Worm (Caenorhabditis elegans) whole organism, midembryonic: ENCODE data around the gene ZK1098.12.

ENCODE experiments used
- T22C8.4 ChIP-seq: fragments of 200-800 bp; sonication (Bioruptor generic); IDR thresholded peaks from 2 replicates; pipeline ENCODE4 v1.3.6; 2022; ENCODE audit warnings: missing genetic modification characterization, missing compliant biosample characterization
- cog-1 ChIP-seq: sonication (generic microtip); optimal IDR thresholded peaks from 2 replicates; lab custom pipeline; 2016; ENCODE audit warnings: missing genetic modification characterization, missing compliant biosample characterization
- flt-1 ChIP-seq: fragments of 200-800 bp; sonication (Bioruptor generic); IDR thresholded peaks from 2 replicates; pipeline ENCODE4 v1.3.6; 2022; ENCODE audit warnings: missing genetic modification characterization, missing compliant biosample characterization
- klf-2 ChIP-seq: fragments of 200-800 bp; sonication (Bioruptor generic); conservative IDR thresholded peaks from 2 replicates; pipeline ENCODE4 v1.3.6; 2022; ENCODE audit warnings: missing genetic modification reagents, missing genetic modification characterization, missing compliant biosample characterization
- med-1 ChIP-seq: sonication (generic microtip); optimal IDR thresholded peaks from 2 replicates; lab custom pipeline; 2017; ENCODE audit warnings: missing genetic modification characterization, mild to moderate bottlenecking, missing compliant biosample characterization, antibody characterized with exemption, missing genetic modification reagents; ENCODE audit not compliant: insufficient read depth
- ref-1 ChIP-seq: fragments of 200-800 bp; sonication (Bioruptor generic); conservative IDR thresholded peaks from 2 replicates; pipeline ENCODE4 v1.3.6; 2022; ENCODE audit warnings: missing genetic modification reagents, missing genetic modification characterization, missing compliant biosample characterization
- tab-1 ChIP-seq: fragments of 200-800 bp; sonication (Bioruptor generic); IDR thresholded peaks from 2 replicates; pipeline ENCODE4 v1.3.6; 2022; ENCODE audit warnings: missing genetic modification characterization, missing compliant biosample characterization
- ztf-23 ChIP-seq: fragments of 200-800 bp; sonication (Bioruptor generic); IDR thresholded peaks from 2 replicates; pipeline ENCODE4 v1.3.6; 2022; ENCODE audit warnings: missing genetic modification reagents, missing genetic modification characterization, missing compliant biosample characterization
- ztf-29 ChIP-seq: fragments of 200-800 bp; sonication (Bioruptor generic); IDR thresholded peaks from 2 replicates; pipeline ENCODE4 v1.3.6; 2022; ENCODE audit warnings: missing genetic modification reagents, missing genetic modification characterization, missing compliant biosample characterization

The ZK1098.12 gene

DNA sequence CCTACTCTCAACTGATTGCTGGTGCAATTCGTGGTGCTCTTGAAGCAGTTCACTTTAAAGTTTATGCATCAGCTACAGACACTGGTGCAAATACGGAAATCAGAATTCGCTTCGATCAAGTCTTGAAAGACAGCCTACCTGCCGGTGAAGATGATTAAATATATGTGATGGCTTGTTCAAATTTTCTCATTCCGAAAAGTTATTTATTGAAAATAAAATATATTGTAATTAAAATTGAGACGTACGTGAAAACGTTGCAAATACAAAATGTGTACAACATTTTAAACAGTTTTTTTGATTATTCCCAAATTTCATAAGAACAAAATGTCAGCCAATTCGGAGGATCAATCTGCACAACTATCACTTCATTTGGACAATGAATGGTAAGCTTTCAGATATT, 18.1 kb upstream of the ZK1098.12 start, which contains the start of gene ZK1098.6:
Gene ZK1098.6 (plus strand): TSS at position 301 of the 400 bp plus-strand sequence.
- TF ChIP-seq cog-1 (tag; lab: Kevin White, UChicago) (no peak), flt-1 (no peak), klf-2 (GFP tag; lab: Robert Waterston, UW) (no peak), ztf-29 (GFP tag; lab: Robert Waterston, UW) (no peak), ref-1 (no peak), ztf-23 (no peak), med-1 (GFP tag; lab: Kevin White, UChicago) (no peak), T22C8.4 (GFP tag; lab: Robert Waterston, UW) (no peak), tab-1 (GFP tag; lab: Robert Waterston, UW) (no peak)

DNA sequence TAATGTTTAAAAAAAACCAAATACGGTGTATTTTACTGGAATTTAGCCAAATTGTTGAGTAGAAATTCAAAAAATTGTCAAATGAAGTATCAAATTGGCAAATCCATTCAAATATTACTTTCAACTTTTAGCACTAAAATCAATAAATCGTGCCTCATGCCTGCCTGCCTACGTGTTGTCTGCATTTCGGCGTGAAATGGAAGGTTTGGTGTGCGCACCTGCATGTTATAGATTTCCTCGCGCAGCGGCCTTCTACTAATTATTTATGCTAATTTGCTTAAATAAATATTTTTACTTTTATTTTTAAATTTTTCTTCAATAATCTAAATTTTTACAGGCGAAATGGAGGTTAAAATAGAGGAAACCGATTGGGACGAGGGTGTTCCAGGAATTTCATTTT, 16.1 kb upstream of the ZK1098.12 start, which contains the start of gene ZK1098.2:
Gene ZK1098.2 (plus strand): TSS at position 336 of the 400 bp plus-strand sequence.
- TF ChIP-seq klf-2 (GFP tag; lab: Robert Waterston, UW) (no peak), T22C8.4 (GFP tag; lab: Robert Waterston, UW) (peak; percentile 38; the same call in 1 of the 2 replicates)

DNA sequence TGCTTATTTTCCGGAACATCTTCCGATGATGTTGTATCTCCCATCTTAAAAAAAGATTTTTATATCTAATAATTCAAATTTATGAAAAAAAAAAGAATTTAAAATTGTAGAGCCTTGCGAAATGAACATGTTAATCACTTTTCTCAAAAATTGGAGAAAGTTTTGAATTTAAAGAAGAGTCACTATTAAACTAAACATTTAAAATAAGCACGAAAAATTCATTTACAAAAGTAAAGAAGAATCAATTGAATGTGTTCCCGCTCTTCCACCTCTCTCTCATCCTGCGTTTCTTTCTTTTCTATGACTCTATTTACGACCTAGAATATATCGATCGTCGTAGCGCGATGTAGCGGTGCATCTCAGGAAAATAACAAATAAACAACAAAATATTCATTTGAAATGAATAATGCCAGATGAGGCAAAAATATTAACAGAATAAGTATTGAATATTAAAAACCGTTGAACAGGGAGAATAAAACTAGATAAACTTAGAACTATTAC, 6.2 kb upstream of the ZK1098.12 start, which contains the start of gene ZK1098.3:
Gene ZK1098.3 (minus strand): TSS at position 51 of the 501 bp plus-strand sequence.
- TF ChIP-seq T22C8.4 (GFP tag; lab: Robert Waterston, UW), result peak; percentile 65; the same call in 1 of the 2 replicates
- no peak for TF ChIP-seq ztf-29 (GFP tag; lab: Robert Waterston, UW)
- no peak for TF ChIP-seq med-1 (GFP tag; lab: Kevin White, UChicago)
- TF ChIP-seq tab-1 (GFP tag; lab: Robert Waterston, UW), result no peak
- no peak for TF ChIP-seq cog-1 (tag; lab: Kevin White, UChicago)

DNA sequence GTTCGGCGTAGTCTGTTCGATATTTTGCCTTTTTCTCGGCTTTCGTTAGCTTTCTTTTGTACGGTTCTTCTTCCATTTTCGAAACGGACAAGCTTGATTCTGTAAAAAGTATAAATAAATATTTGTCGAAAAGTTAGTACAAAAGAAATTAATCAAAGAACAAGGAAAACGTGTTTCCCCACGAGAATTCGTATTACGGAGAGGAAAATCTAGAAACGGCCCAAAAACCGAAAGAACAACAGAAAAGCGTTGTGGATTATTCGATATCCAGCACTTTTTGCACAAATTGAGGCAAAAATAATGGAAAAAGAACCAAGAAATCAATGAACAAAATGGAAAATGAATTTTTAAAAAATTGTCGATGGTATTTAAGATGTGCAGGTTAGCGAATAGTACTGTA, 2.6 kb upstream of the ZK1098.12 start, which contains the start of gene mut-7:
Gene mut-7 (minus strand): TSS at position 101 of the 400 bp plus-strand sequence.
- no peak for TF ChIP-seq T22C8.4 (GFP tag; lab: Robert Waterston, UW)
- no peak for TF ChIP-seq ztf-29 (GFP tag; lab: Robert Waterston, UW)
- TF ChIP-seq ztf-23, result no peak
- no peak for TF ChIP-seq flt-1
- no peak for TF ChIP-seq klf-2 (GFP tag; lab: Robert Waterston, UW)
- TF ChIP-seq cog-1 (tag; lab: Kevin White, UChicago), result no peak
- no peak for TF ChIP-seq ref-1
- no peak for TF ChIP-seq med-1 (GFP tag; lab: Kevin White, UChicago)
- TF ChIP-seq tab-1 (GFP tag; lab: Robert Waterston, UW), result no peak

DNA sequence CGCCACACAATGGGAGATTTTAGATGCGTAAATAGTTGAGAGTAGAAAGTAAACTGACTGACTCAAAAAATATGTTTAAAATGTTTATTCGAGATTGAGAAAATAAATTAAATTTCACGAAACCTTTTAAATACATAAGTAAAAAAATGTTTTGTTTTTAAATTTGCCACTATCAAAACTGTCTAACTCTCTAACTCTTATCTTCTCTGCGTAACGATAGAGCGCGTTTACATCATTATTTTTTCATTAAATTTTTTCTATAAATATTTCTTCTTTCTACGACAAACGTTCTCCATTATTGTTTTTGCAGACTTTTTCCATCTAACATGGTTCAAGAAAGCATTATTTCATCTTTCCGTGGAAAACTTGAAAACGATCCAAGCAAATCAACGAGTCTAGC, 2.1 kb upstream of the ZK1098.12 start, which contains the start of gene eif-2Balpha:
Gene eif-2Balpha (plus strand): TSS at position 304 of the 400 bp plus-strand sequence.
- TF ChIP-seq klf-2 (GFP tag; lab: Robert Waterston, UW) (no peak), flt-1 (no peak), T22C8.4 (GFP tag; lab: Robert Waterston, UW) (no peak), med-1 (GFP tag; lab: Kevin White, UChicago) (no peak), ztf-23 (no peak), tab-1 (GFP tag; lab: Robert Waterston, UW) (no peak)

DNA sequence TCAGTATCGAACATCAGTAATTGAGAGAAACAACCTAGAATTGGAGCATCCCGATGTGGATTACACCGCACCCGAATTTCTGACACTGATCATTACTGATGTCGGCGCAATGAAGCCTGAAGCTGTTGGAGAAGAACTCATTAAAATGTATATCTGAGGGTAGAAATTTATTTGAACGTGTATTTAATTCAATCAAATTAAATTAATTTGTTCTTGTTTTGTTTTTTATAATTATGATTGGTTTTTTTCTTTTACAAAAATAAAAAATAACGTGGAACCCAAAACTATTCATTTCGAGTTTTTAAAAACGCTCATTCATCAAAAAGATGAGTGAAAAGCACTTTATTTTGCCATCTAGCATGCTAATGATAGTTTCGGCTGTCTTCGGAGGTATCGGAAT, 795 bp upstream of the ZK1098.12 start, which contains the start of gene ZK1098.9:
Gene ZK1098.9 (plus strand): TSS at position 301 of the 400 bp plus-strand sequence.
- TF ChIP-seq klf-2 (GFP tag; lab: Robert Waterston, UW) (no peak), ztf-23 (no peak), ztf-29 (GFP tag; lab: Robert Waterston, UW) (no peak), cog-1 (tag; lab: Kevin White, UChicago) (no peak), med-1 (GFP tag; lab: Kevin White, UChicago) (no peak), T22C8.4 (GFP tag; lab: Robert Waterston, UW) (no peak), flt-1 (no peak), tab-1 (GFP tag; lab: Robert Waterston, UW) (no peak), ref-1 (no peak)

DNA sequence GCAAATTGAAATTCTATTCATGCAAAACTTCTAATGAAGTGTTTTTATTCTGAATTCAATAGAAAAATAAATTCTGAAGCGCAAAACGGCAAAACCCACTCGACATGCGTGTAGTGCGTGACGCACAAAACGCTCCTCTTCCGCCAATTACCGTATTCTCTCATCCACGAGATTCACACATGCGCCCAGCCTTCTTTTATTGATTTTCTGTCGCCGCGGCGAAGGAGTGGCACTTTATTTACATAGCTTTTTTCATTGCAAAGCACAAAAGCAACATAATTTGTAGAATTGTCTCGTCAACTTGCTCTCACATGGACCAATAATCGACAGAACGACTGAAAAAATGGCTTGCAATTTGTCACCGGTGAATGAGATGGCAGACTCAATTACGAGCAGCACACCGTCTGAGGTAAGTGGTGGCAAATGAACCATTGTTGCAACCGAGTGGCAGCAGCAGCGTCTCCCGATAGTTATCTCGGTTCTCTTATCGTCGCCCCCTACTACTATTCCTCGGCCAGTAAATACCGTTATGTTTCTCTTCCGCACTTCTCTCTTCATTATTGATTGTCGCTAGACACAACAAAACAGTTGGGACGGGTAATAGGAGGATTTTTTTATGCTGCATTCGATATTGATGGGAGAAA, 1.2 kb downstream of the ZK1098.12 start, which contains the start of gene unc-16:
Gene unc-16 (plus strand): TSS at position 243 of the 644 bp plus-strand sequence.
- TF ChIP-seq cog-1 (tag; lab: Kevin White, UChicago), result peak; percentile 47
- no peak for TF ChIP-seq ztf-29 (GFP tag; lab: Robert Waterston, UW)
- TF ChIP-seq flt-1, result 0 out of 2 replicates have a peak, but pooled peaks have one; percentile 63
- peak; percentile 90 for TF ChIP-seq T22C8.4 (GFP tag; lab: Robert Waterston, UW)
- no peak for TF ChIP-seq med-1 (GFP tag; lab: Kevin White, UChicago)
- no peak for TF ChIP-seq ref-1
- no peak for TF ChIP-seq tab-1 (GFP tag; lab: Robert Waterston, UW)
- TF ChIP-seq ztf-23, result peak; percentile 70

DNA sequence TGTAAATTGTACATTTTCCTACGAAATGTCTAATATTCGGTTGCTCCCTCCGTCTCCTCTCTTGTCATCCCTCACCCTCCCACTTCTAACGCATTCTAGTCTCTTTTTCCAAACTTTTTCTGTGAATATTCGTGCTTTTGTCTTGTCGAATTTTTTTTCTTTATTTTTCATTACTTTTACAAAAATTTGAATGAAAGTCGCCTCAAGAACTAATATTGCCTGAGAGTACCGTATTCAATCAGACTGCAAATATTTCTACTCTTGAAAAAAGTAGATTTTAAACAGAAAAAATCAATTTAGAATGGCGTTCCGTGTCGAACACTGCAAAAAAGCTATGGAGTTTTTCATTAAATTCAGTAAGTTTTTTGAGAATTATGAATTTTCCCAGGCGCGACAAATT, 11.4 kb downstream of the ZK1098.12 start, which contains the start of gene ZK1098.11:
Gene ZK1098.11 (plus strand): TSS at position 301 of the 400 bp plus-strand sequence.
- TF ChIP-seq ref-1, result no peak
- no peak for TF ChIP-seq med-1 (GFP tag; lab: Kevin White, UChicago)
- TF ChIP-seq T22C8.4 (GFP tag; lab: Robert Waterston, UW), result no peak

DNA sequence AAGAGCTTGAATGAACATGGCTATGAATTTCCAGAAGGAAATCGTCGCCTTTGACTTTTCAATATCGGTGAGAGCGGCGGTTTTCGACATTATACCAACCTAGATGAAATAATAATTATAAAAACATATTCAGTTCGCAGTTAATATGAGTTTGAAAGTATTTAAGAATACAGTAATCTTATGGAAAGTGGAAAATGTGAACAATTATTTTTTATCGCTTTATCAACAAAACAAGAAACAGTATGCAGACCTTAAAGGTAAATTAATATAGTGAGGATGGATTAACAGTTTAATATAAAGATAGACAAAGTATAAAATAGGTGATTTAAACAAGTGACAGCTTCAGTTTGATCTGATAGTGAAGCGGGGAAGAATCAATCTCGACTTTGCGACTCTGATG, 13.5 kb downstream of the ZK1098.12 start, which contains the start of gene C48B4.6:
Gene C48B4.6 (minus strand): TSS at position 101 of the 400 bp plus-strand sequence.
- TF ChIP-seq ztf-29 (GFP tag; lab: Robert Waterston, UW), result no peak
- TF ChIP-seq ref-1, result no peak
- no peak for TF ChIP-seq tab-1 (GFP tag; lab: Robert Waterston, UW)
- TF ChIP-seq klf-2 (GFP tag; lab: Robert Waterston, UW), result no peak
- TF ChIP-seq flt-1, result no peak
- TF ChIP-seq med-1 (GFP tag; lab: Kevin White, UChicago), result no peak
